Worm (Caenorhabditis elegans) whole organism, mixed stage, embryonic: ENCODE measurements around the gene C54D10.3.

ENCODE experiments used
- blmp-1 ChIP-seq: fragments of 150-350 bp; optimal IDR thresholded peaks from 2 replicates; lab custom pipeline; 2014; ENCODE audit warnings: missing biosample characterization, missing genetic modification characterization
- ceh-43 ChIP-seq: fragments of 200-800 bp; sonication (Bioruptor generic); optimal IDR thresholded peaks from 2 replicates; lab custom pipeline; 2018; ENCODE audit warnings: mild to moderate bottlenecking, missing genetic modification characterization, moderate library complexity, missing compliant biosample characterization
- drap-1 ChIP-seq: fragments of 200-800 bp; sonication (Bioruptor generic); optimal IDR thresholded peaks from 3 replicates; lab custom pipeline; 2018; ENCODE audit warnings: mild to moderate bottlenecking, missing genetic modification characterization, missing compliant biosample characterization
- flh-1 ChIP-seq: fragments of 200-800 bp; sonication (Bioruptor generic); optimal IDR thresholded peaks from 2 replicates; lab custom pipeline; 2018; ENCODE audit warnings: mild to moderate bottlenecking, missing genetic modification characterization, moderate library complexity, missing compliant biosample characterization
- lin-32 ChIP-seq: fragments of 200-800 bp; sonication (Bioruptor generic); optimal IDR thresholded peaks from 2 replicates; lab custom pipeline; 2018; ENCODE audit warnings: mild to moderate bottlenecking, missing genetic modification characterization, missing compliant biosample characterization
- mab-5 ChIP-seq: fragments of 150-350 bp; optimal IDR thresholded peaks from 2 replicates; lab custom pipeline; 2014; ENCODE audit warnings: missing biosample characterization, missing genetic modification characterization
- nhr-237 ChIP-seq: fragments of 150-350 bp; optimal IDR thresholded peaks from 2 replicates; lab custom pipeline; 2014; ENCODE audit warnings: missing biosample characterization, missing genetic modification characterization
- pha-4 ChIP-seq: fragments of 150-350 bp; optimal IDR thresholded peaks from 2 replicates; lab custom pipeline; 2018; ENCODE audit warnings: missing biosample characterization, missing genetic modification reagents, missing genetic modification characterization
- tbx-8 ChIP-seq: fragments of 200-800 bp; sonication (Bioruptor generic); optimal IDR thresholded peaks from 2 replicates; lab custom pipeline; 2018; ENCODE audit warnings: mild to moderate bottlenecking, missing genetic modification characterization, moderate library complexity, missing compliant biosample characterization

DNA sequence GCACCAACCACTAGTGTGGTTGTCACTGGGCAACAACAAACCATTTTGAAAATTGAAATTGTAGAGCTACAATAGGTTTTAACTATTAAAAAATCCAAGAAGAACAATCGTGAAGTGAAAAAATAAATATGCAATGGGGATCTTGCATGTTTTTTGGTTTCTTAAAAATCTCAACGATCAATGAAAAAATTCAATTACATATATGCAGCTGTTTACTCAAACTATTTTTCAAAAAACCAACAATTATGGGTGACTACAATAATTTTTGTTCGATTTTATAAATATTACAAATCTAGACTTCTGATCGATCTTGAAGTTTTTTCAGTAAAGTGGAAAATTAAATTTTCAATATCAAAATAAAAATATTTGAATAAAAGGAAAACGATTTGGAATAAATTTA lies 9.9 kb upstream of the C54D10.3 start, which contains the start of gene cdr-4:
- TF ChIP-seq mab-5 (tag; lab: Kevin White, UChicago) = no peak
- no peak for TF ChIP-seq nhr-237 (tag; lab: Kevin White, UChicago)
- no peak for TF ChIP-seq blmp-1 (tag; lab: Kevin White, UChicago)
- TF ChIP-seq pha-4 (tag; lab: Kevin White, UChicago) = no peak
- TF ChIP-seq ceh-43 = no peak
- TF ChIP-seq flh-1 = no peak
- TF ChIP-seq drap-1 (GFP tag; lab: Kevin White, UChicago) = no peak
- TF ChIP-seq lin-32 = no peak
- no peak for TF ChIP-seq tbx-8 (GFP tag; lab: Kevin White, UChicago)
